Worm (Caenorhabditis elegans) whole organism, L2 larva: Measurements from ENCODE around the gene F53H8.3.

ENCODE experiments used
- ama-1 ChIP-seq: fragments of 150-350 bp; optimal IDR thresholded peaks from 2 replicates; lab custom pipeline; 2018; ENCODE audit warnings: inconsistent platforms
- nhr-237 ChIP-seq: fragments of 150-350 bp; optimal IDR thresholded peaks from 2 replicates; lab custom pipeline; 2014; ENCODE audit warnings: missing biosample characterization, missing genetic modification characterization
- unc-62 ChIP-seq: fragments of 150-350 bp; optimal IDR thresholded peaks from 2 replicates; lab custom pipeline; 2014; ENCODE audit warnings: missing biosample characterization, missing genetic modification reagents, missing genetic modification characterization
- ztf-11 ChIP-seq: sonication (generic microtip); optimal IDR thresholded peaks from 2 replicates; lab custom pipeline; 2017; ENCODE audit warnings: missing biosample characterization, missing genetic modification characterization

ce11 chrX:980252-981009 is 42.1 kb downstream of the F53H8.3 start, which contains the start of gene C44C1.1:
- TF ChIP-seq ztf-11 (no peak), ama-1 (lab: Kevin White, UChicago) (no peak), nhr-237 (tag; lab: Kevin White, UChicago) (no peak), unc-62 (GFP tag; lab: Kevin White, UChicago) (no peak)
